Fruit fly (Drosophila melanogaster): ENCODE data around the gene CG3448.

DNA sequence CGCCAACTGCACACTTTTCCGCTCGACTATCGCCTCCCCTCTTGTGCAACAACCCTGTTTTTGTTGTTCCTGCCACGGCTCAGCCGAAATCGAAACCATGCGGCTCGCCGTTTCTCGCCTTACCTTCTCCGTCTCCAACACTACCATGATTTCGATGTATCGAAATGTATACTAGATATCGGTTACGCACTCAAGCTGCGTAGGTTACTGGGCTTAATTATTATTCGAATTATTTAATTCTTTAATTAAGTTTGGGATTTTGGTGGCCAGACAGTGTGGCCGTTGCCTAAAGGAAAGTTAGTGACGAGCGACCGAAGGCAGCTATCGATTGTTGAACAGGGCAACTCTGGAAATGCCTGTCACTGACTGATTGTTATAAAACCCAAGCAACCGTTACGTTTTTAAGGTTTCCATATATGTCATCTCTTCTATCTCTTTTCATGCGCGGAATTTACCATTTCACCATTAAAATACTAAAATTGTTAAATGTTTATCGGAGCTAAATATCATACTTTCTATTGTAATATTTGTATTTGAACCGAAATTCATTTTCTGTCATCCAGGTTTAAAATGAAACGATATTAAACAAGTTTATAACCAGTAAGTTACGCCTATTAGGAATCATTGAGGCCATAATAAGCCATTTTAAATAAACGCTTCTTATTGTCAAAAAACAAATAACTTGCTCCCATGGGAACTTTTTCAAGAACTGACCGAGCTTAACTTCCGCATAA lies 49.0 kb downstream of the CG3448 start, which contains the start of gene eIF4E1:
- no peak for TF ChIP-seq Mio (GFP tag; optimal IDR thresholded peaks at IDR 0.05)
- TF ChIP-seq N (GFP tag; optimal IDR thresholded peaks at IDR 0.05) = no peak
- no peak for TF ChIP-seq CrebA (GFP tag; optimal IDR thresholded peaks at IDR 0.05; ENCODE audit: borderline replicate concordance)
- TF ChIP-seq Dif (GFP tag; optimal IDR thresholded peaks at IDR 0.05; ENCODE audit: partially characterized antibody) = peak; percentile 53
- TF ChIP-seq CG32264 (GFP tag; optimal IDR thresholded peaks at IDR 0.05) = no peak
- TF ChIP-seq Hnf4 (GFP tag; optimal IDR thresholded peaks at IDR 0.05) = no peak
- no peak for TF ChIP-seq psq (GFP tag; optimal IDR thresholded peaks at IDR 0.05)
- TF ChIP-seq h (GFP tag; optimal IDR thresholded peaks at IDR 0.05) = peak; percentile 9

Measured in whole organism, wandering third instar larva.